Worm (Caenorhabditis elegans): Measurements from ENCODE around the gene Y55F3BR.11.

The Y55F3BR.11 gene

ce11 chrIV:830262-830960 is 24.6 kb upstream of the Y55F3BR.11 start:
- TF ChIP-seq aha-1 (tag) (peak; percentile 93), R02D3.7 (tag; optimal IDR thresholded peaks at IDR 0.05) (no peak)

ce11 chrIV:831796-832486 is 23.1 kb upstream of the Y55F3BR.11 start, which contains the start of the genes madf-1 and Y55F3BR.10:
TSS of gene madf-1 (minus strand) at chrIV:831896.
TSS of gene Y55F3BR.10 (plus strand) at chrIV:832436.
- TF ChIP-seq daf-8 (GFP tag; IDR thresholded peaks at IDR 0.05) = no peak
- no peak for TF ChIP-seq Y5F2A.4 (GFP tag; optimal IDR thresholded peaks at IDR 0.05)

DNA sequence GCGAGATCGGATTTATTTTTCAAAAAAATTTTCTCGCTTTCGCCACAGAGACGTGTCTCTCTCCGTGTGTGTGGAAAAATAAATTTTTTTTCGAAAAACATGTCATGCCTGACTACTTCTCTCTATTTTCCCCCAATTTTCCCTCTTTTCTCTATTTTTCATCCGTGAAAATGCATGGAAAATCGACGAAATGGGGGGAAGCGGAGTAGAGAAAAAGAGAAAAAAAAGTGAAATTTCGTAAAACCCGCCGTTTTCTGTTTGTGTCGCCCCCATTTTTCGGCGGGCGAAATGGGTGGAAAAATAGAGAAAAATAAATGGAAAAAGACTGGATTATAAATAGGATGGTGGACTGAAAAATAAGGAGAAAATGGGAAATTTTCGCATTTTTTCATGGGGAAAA is 21.5 kb upstream of the Y55F3BR.11 start:
- no peak for TF ChIP-seq ama-1 (optimal IDR thresholded peaks at IDR 0.05)
- no peak for TF ChIP-seq ctbp-1 (GFP tag; IDR thresholded peaks at IDR 0.05)
- no peak for TF ChIP-seq hlh-11 (tag; optimal IDR thresholded peaks at IDR 0.05)
- peak; percentile 0 for TF ChIP-seq nhr-6 (tag; optimal IDR thresholded peaks at IDR 0.05)
- TF ChIP-seq php-3 (GFP tag; IDR thresholded peaks at IDR 0.05) = no peak
- peak; percentile 76 for TF ChIP-seq aha-1 (tag)
- TF ChIP-seq unc-62 (GFP tag; optimal IDR thresholded peaks at IDR 0.05 in 1 of 2) = no peak
- no peak for TF ChIP-seq unc-62 (tag; optimal IDR thresholded peaks at IDR 0.05)
- TF ChIP-seq ZK546.5 (tag; optimal IDR thresholded peaks at IDR 0.05) = no peak
- no peak for TF ChIP-seq sdz-12 (GFP tag; optimal IDR thresholded peaks at IDR 0.05)
- TF ChIP-seq hif-1 (tag; optimal IDR thresholded peaks at IDR 0.05) = peak in 1 of 2 experiments; percentile 20
- TF ChIP-seq lsy-2 (tag; optimal IDR thresholded peaks at IDR 0.05) = peak in 1 of 2 experiments; percentile 34
- TF ChIP-seq zip-2 (tag; optimal IDR thresholded peaks at IDR 0.05) = no peak
- no peak for TF ChIP-seq mdl-1 (tag; optimal IDR thresholded peaks at IDR 0.05)

DNA sequence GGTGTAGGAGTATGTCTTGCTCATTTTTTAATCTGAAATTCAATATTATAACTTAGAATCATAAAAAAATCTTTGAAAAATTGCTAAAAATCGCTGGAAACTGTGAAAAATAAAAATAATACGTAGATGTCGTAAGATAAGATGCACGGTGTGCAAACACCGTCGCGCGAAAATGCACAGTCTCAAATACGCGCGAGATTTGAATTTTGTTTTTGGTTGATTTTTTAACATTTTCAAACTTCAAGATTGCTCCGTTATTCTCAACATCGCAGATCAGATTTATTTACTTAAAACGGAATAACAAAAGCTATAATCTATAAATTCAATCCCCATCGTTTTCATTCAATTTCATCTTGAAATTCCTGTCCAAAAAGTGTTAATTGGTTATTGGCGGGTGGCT is 12.9 kb upstream of the Y55F3BR.11 start, which contains the start of gene Y55F3BR.6:
Gene Y55F3BR.6 (minus strand): TSS at position 32 of the 400 bp plus-strand sequence.
- TF ChIP-seq daf-16 (GFP tag; optimal IDR thresholded peaks at IDR 0.05) (no peak), daf-16 (tag; optimal IDR thresholded peaks at IDR 0.05) (peak; percentile 12), nhr-48 (tag; optimal IDR thresholded peaks at IDR 0.05) (no peak), dpl-1 (GFP tag; optimal IDR thresholded peaks at IDR 0.05) (peak; percentile 53)

ce11 chrIV:842630-843029 is 12.4 kb upstream of the Y55F3BR.11 start:
- no peak for TF ChIP-seq daf-12 (tag; optimal IDR thresholded peaks at IDR 0.05)
- TF ChIP-seq spr-3 (GFP tag; optimal IDR thresholded peaks at IDR 0.05) = no peak
- TF ChIP-seq lin-38 (GFP tag; IDR thresholded peaks at IDR 0.05) = peak; percentile 75
- no peak for TF ChIP-seq unc-39 (tag; optimal IDR thresholded peaks at IDR 0.05)
- TF ChIP-seq ctbp-1 (GFP tag; IDR thresholded peaks at IDR 0.05) = no peak
- no peak for TF ChIP-seq lin-29 (GFP tag; IDR thresholded peaks at IDR 0.05)
- TF ChIP-seq Y48G9A.11 (GFP tag; IDR thresholded peaks at IDR 0.05) = peak; percentile 69
- TF ChIP-seq lim-7 (GFP tag; IDR thresholded peaks at IDR 0.05) = peak; percentile 85
- TF ChIP-seq pha-4 (GFP tag; IDR thresholded peaks at IDR 0.05) = peak; percentile 37; the same call in 1 of the 2 replicates
- TF ChIP-seq pha-4 (tag; optimal IDR thresholded peaks at IDR 0.05) = no peak
- no peak for TF ChIP-seq fos-1 (tag; optimal IDR thresholded peaks at IDR 0.05)
- peak; percentile 41 for TF ChIP-seq rbr-2 (tag; optimal IDR thresholded peaks at IDR 0.05)
- TF ChIP-seq sdz-12 (GFP tag; optimal IDR thresholded peaks at IDR 0.05) = no peak
- TF ChIP-seq D1046.2 (GFP tag; IDR thresholded peaks at IDR 0.05) = no peak
- peak in 1 of 2 experiments; percentile 11 for TF ChIP-seq lsy-2 (tag; optimal IDR thresholded peaks at IDR 0.05)
- TF ChIP-seq nhr-11 (tag; optimal IDR thresholded peaks at IDR 0.05) = no peak
- TF ChIP-seq arid-1 (GFP tag; conservative IDR thresholded peaks at IDR 0.05) = peak; percentile 47; the same call in 1 of the 2 replicates
- no peak for TF ChIP-seq ceh-28 (tag; optimal IDR thresholded peaks at IDR 0.05)
- TF ChIP-seq tra-1 (GFP tag; IDR thresholded peaks at IDR 0.05) = no peak
- no peak for TF ChIP-seq zag-1 (tag; optimal IDR thresholded peaks at IDR 0.05)
- no peak for TF ChIP-seq cey-2 (tag; optimal IDR thresholded peaks at IDR 0.05; ENCODE audit: borderline replicate concordance, insufficient read depth)
- peak in 1 of 2 experiments; percentile 4 for TF ChIP-seq daf-16 (GFP tag; optimal IDR thresholded peaks at IDR 0.05)
- TF ChIP-seq daf-16 (tag; optimal IDR thresholded peaks at IDR 0.05) = peak; percentile 25
- TF ChIP-seq egl-27 (tag; optimal IDR thresholded peaks at IDR 0.05) = no peak
- no peak for TF ChIP-seq zfp-3 (GFP tag; conservative IDR thresholded peaks at IDR 0.05)
- TF ChIP-seq mep-1 (tag; optimal IDR thresholded peaks at IDR 0.05) = peak; percentile 46
